Fruit fly (Drosophila melanogaster): Measurements from ENCODE around the gene Mob2.
A peak's percentile ranks its signal among the peaks of the same experiment; 100 is the strongest.

Mob2 gene

dm6 chr3L:11483135-11483534 is 78.9 kb downstream of the Mob2 start (continued):
- TF ChIP-seq CG16779 (tag; optimal IDR thresholded peaks at IDR 0.05) (peak; percentile 44), CG11902 (GFP tag; optimal IDR thresholded peaks at IDR 0.05) (peak; percentile 16), CG8319 (GFP tag; optimal IDR thresholded peaks at IDR 0.05) (no peak), cyc (GFP tag; optimal IDR thresholded peaks at IDR 0.05) (peak; percentile 49), Blimp-1 (GFP tag; optimal IDR thresholded peaks at IDR 0.05) (peak; percentile 14), CG9139 (GFP tag; optimal IDR thresholded peaks at IDR 0.05) (no peak), Hr38 (GFP tag; optimal IDR thresholded peaks at IDR 0.05) (no peak), achi (GFP tag; optimal IDR thresholded peaks at IDR 0.05) (peak; percentile 66), CG1621 (tag; optimal IDR thresholded peaks at IDR 0.05) (peak; percentile 65), fd85E (GFP tag; optimal IDR thresholded peaks at IDR 0.05) (no peak), lz (GFP tag; optimal IDR thresholded peaks at IDR 0.05) (peak; percentile 69), CG3032 (tag; optimal IDR thresholded peaks at IDR 0.05) (peak; percentile 69), Ets21C (GFP tag; optimal IDR thresholded peaks at IDR 0.05) (peak; percentile 51), CG6163 (GFP tag; IDR thresholded peaks at IDR 0.05) (peak; percentile 56; the same call in 2 of the 3 replicates), CG11294 (GFP tag; IDR thresholded peaks at IDR 0.05) (no peak), Sox14 (GFP tag; optimal IDR thresholded peaks at IDR 0.05) (peak; percentile 73), Gug (GFP tag; IDR thresholded peaks at IDR 0.05) (peak; percentile 28; the same call in 1 of the 2 replicates), Smox (GFP tag; optimal IDR thresholded peaks at IDR 0.05) (peak; percentile 63), CG3919 (GFP tag; optimal IDR thresholded peaks at IDR 0.05) (peak; percentile 68), CG6276 (GFP tag; optimal IDR thresholded peaks at IDR 0.05) (peak; percentile 57), Ets96B (tag; optimal IDR thresholded peaks at IDR 0.05) (peak; percentile 77), pdm3 (GFP tag; optimal IDR thresholded peaks at IDR 0.05) (peak; percentile 71)

dm6 chr3L:11480304-11480703 is 81.7 kb downstream of the Mob2 start:
- TF ChIP-seq fd59A (GFP tag; optimal IDR thresholded peaks at IDR 0.05) = no peak
- no peak for TF ChIP-seq CG11294 (GFP tag; IDR thresholded peaks at IDR 0.05)
- TF ChIP-seq CG6854 (GFP tag; optimal IDR thresholded peaks at IDR 0.05) = no peak
- TF ChIP-seq cyc (GFP tag; optimal IDR thresholded peaks at IDR 0.05) = no peak
- TF ChIP-seq Hr4 (GFP tag; optimal IDR thresholded peaks at IDR 0.05) = no peak
- TF ChIP-seq OdsH (GFP tag; optimal IDR thresholded peaks at IDR 0.05) = no peak
- no peak for TF ChIP-seq acj6 (GFP tag; optimal IDR thresholded peaks at IDR 0.05)
- no peak for TF ChIP-seq CG10631 (GFP tag; optimal IDR thresholded peaks at IDR 0.05)
- no peak for TF ChIP-seq esn (GFP tag; optimal IDR thresholded peaks at IDR 0.05)
- no peak for TF ChIP-seq CG1621 (tag; optimal IDR thresholded peaks at IDR 0.05)
- TF ChIP-seq CG8632 (GFP tag; optimal IDR thresholded peaks at IDR 0.05) = no peak
- no peak for TF ChIP-seq Hr39 (GFP tag; optimal IDR thresholded peaks at IDR 0.05)
- TF ChIP-seq CG6276 (GFP tag; optimal IDR thresholded peaks at IDR 0.05) = no peak
- no peak for TF ChIP-seq Sox102F (GFP tag; optimal IDR thresholded peaks at IDR 0.05)
- TF ChIP-seq fd85E (GFP tag; optimal IDR thresholded peaks at IDR 0.05) = no peak
- no peak for TF ChIP-seq CG10669 (GFP tag; optimal IDR thresholded peaks at IDR 0.05)
- no peak for TF ChIP-seq CG6792 (GFP tag; optimal IDR thresholded peaks at IDR 0.05)
- TF ChIP-seq vri (GFP tag; optimal IDR thresholded peaks at IDR 0.05) = no peak
- no peak for TF ChIP-seq dac (GFP tag; optimal IDR thresholded peaks at IDR 0.05)
- TF ChIP-seq Smox (GFP tag; optimal IDR thresholded peaks at IDR 0.05) = no peak

- TF ChIP-seq ss (GFP tag; optimal IDR thresholded peaks at IDR 0.05) (no peak), Eip93F (GFP tag; optimal IDR thresholded peaks at IDR 0.05) (no peak), Eip78C (GFP tag) (no peak), vri (GFP tag; optimal IDR thresholded peaks at IDR 0.05) (no peak), CG8632 (GFP tag; optimal IDR thresholded peaks at IDR 0.05) (no peak), CG7368 (GFP tag; optimal IDR thresholded peaks at IDR 0.05) (no peak)
Measured at dm6 chr3L:11474658-11475057, 87.4 kb downstream of the Mob2 start, which contains the start of gene Vha16-2. Vha16-2 (plus strand) TSS chr3L:11474958.

Measured in whole organism, prepupa.